Fruit fly (Drosophila melanogaster): ENCODE data around the gene CG18180.
A peak's percentile ranks its signal among the peaks of the same experiment; 100 is the strongest.

The CG18180 gene

DNA sequence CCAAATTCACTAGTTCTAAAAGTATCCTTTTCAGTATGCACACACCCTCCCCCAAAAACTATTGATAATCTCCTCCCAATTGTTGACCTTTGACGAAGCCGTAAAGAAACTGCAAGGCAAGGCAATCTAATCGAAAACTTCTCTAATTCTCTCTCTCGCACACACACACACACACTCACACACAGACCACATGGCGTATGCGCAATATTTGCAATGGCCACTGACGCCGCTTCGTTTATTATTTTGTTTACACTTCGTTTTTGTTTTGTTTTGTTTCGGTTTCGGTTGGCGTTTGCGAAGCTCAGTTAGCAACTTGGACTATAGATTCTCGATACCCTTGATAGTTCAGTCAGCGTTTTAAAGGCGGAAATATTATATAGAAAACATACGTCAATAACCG, 49.0 kb downstream of the CG18180 start:
- no peak for TF ChIP-seq lola (GFP tag; optimal IDR thresholded peaks at IDR 0.05)
- peak; percentile 10 for TF ChIP-seq Dfd (GFP tag; optimal IDR thresholded peaks at IDR 0.05)

DNA sequence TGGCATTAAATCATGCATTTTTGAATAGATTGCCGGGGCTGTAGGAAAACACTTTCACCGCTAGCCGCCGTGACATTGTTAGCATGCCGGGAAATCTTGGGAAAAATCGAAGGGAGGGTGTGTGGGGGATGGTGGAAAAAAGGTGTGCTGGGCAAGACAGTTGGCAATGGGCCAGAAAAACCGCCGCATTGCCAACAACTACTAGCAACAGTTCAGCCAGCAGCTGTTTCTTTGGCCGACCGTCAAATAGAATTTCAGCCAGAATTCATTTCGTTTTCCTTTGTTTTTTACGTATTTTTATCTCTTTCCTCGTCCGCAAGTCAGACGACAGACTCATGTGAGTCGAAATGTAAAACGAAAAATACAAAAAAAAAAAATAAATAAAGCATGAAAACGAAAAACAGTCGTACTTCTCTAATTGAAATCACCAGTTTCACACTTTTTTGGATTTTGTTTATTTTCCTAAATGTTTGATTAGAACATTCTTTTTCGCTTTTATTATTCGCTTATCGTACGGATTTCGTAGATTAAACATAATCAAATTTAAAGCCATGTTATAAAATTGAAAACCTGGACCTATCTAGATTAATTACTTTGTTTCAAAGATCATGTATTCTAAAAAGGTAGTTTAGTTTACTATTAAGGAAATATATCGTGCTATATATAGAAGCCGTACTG, 50.1 kb downstream of the CG18180 start:
- TF ChIP-seq psq (GFP tag; optimal IDR thresholded peaks at IDR 0.05) (peak; percentile 39), ey (GFP tag; optimal IDR thresholded peaks at IDR 0.05) (peak; percentile 45), dl (GFP tag; optimal IDR thresholded peaks at IDR 0.05; ENCODE audit: insufficient read depth in 1 of 2, partially characterized antibody in 2 of 2) (no peak), fru (GFP tag; optimal IDR thresholded peaks at IDR 0.05) (peak; percentile 58), rgr (GFP tag; optimal IDR thresholded peaks at IDR 0.05) (peak; percentile 46), Dfd (GFP tag; optimal IDR thresholded peaks at IDR 0.05) (peak; percentile 22), HLH106 (tag; optimal IDR thresholded peaks at IDR 0.05) (peak; percentile 41), h (GFP tag; optimal IDR thresholded peaks at IDR 0.05) (peak; percentile 61), foxo (GFP tag; optimal IDR thresholded peaks at IDR 0.05) (peak in 1 of 2 experiments; percentile 63), OdsH (GFP tag; optimal IDR thresholded peaks at IDR 0.05) (peak; percentile 40), CrebA (GFP tag; optimal IDR thresholded peaks at IDR 0.05; ENCODE audit: borderline replicate concordance) (no peak), tai (GFP tag; optimal IDR thresholded peaks at IDR 0.05) (peak; percentile 41), brk (GFP tag; optimal IDR thresholded peaks at IDR 0.05) (peak; percentile 11), jim (GFP tag; optimal IDR thresholded peaks at IDR 0.05) (no peak), Sp1 (GFP tag; optimal IDR thresholded peaks at IDR 0.05) (peak; percentile 24), Mio (GFP tag; optimal IDR thresholded peaks at IDR 0.05) (no peak), Hnf4 (GFP tag; optimal IDR thresholded peaks at IDR 0.05) (peak; percentile 38)

DNA sequence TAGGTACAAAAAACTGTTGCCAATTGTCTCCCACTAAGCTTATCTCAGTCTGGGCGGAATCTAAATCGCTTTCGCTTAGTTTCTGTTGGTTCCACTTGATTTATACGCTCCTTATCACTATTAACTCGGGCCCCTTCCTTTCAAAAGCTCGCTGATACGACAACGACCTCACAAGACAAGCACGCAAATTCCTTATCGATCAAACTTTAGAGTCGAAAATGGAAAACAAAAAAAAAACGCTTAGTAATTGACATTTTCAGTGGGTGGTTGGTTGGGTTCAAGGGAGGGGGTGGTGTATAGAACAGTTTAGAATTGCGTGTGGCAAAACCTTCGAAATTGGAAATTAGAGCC, 50.6 kb downstream of the CG18180 start:
- no peak for TF ChIP-seq Rel (GFP tag; optimal IDR thresholded peaks at IDR 0.05)
- TF ChIP-seq Rel (tag; optimal IDR thresholded peaks at IDR 0.05), result no peak
- no peak for TF ChIP-seq usp (GFP tag; optimal IDR thresholded peaks at IDR 0.05)
- TF ChIP-seq dl (GFP tag; optimal IDR thresholded peaks at IDR 0.05; ENCODE audit: insufficient read depth in 1 of 2, partially characterized antibody in 2 of 2), result no peak
- no peak for TF ChIP-seq jim (GFP tag; optimal IDR thresholded peaks at IDR 0.05)
- no peak for TF ChIP-seq Sp1 (GFP tag; optimal IDR thresholded peaks at IDR 0.05)
- no peak for TF ChIP-seq Mio (GFP tag; optimal IDR thresholded peaks at IDR 0.05)
- TF ChIP-seq CG9705 (GFP tag; optimal IDR thresholded peaks at IDR 0.05), result no peak

Data from whole organism, wandering third instar larva.